Fruit fly (Drosophila melanogaster): ENCODE data around the gene PolG2.

dm6 chr2L:13851098-13851497, 18.2 kb upstream of the PolG2 start:
- TF ChIP-seq cnc (optimal IDR thresholded peaks at IDR 0.05) (no peak), CG5204 (GFP tag; optimal IDR thresholded peaks at IDR 0.05) (no peak), CG33017 (tag; optimal IDR thresholded peaks at IDR 0.05) (no peak), Clk (GFP tag; optimal IDR thresholded peaks at IDR 0.05) (no peak), Hr96 (GFP tag; optimal IDR thresholded peaks at IDR 0.05) (no peak)
